Comparison of ENCODE assay signal across 2 worm cellular contexts in the genomic region with DNA sequence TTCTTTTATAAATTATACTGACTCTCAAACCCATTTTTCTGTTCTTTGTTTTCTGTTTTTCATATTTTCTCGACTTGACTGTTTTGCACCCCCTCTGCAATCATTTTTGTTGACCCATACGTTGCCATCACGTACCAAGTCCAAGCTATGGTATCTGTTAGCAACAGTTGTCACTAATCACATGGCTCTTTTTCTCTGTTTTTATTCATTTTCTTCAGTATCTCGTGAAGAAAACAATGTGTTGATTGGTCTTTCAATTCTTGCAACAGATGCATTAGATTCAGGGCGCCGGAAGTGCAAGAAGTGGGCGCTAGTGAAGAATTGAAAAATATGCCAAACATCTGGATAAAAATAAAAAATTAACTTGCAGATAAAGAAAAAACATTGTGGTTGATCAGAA.
TF ChIP-seq lines count a peak whose summit lies in the region.

No protein-coding gene starts in this region.

TF ChIP-seq in whole organism, L1 larva, 84 proteins besides CTCF, POLR2A, EP300 and RAD21 (continued from another document):
- TF ChIP-seq fkh-8 (tag; optimal IDR thresholded peaks at IDR 0.05; lab: Kevin White, UChicago): no peak
- TF ChIP-seq pax-3 (tag; optimal IDR thresholded peaks at IDR 0.05; lab: Kevin White, UChicago): no peak
- no peak for TF ChIP-seq blmp-1 (tag; optimal IDR thresholded peaks at IDR 0.05; lab: Kevin White, UChicago)
- TF ChIP-seq Y116A8C.19 (tag; optimal IDR thresholded peaks at IDR 0.05; lab: Kevin White, UChicago; ENCODE audit: borderline replicate concordance): no peak
- no peak for TF ChIP-seq lin-35 (GFP tag; optimal IDR thresholded peaks at IDR 0.05; lab: Kevin White, UChicago)
- no peak for TF ChIP-seq ceh-63 (GFP tag; optimal IDR thresholded peaks at IDR 0.05; lab: Kevin White, UChicago)
- TF ChIP-seq mdl-1 (tag; optimal IDR thresholded peaks at IDR 0.05; lab: Kevin White, UChicago): peak in 1 of 2 experiments; percentile 14
- TF ChIP-seq nhr-47 (tag; optimal IDR thresholded peaks at IDR 0.05; lab: Kevin White, UChicago): no peak
- no peak for TF ChIP-seq sup-37 (GFP tag; optimal IDR thresholded peaks at IDR 0.05; lab: Kevin White, UChicago)
- no peak for TF ChIP-seq efl-1 (optimal IDR thresholded peaks at IDR 0.05; lab: Kevin White, UChicago)
- TF ChIP-seq efl-1 (GFP tag; optimal IDR thresholded peaks at IDR 0.05 in 1 of 2; lab: Kevin White, UChicago): no peak
- TF ChIP-seq nhr-11 (tag; optimal IDR thresholded peaks at IDR 0.05; lab: Kevin White, UChicago): no peak
- TF ChIP-seq pag-3 (tag; optimal IDR thresholded peaks at IDR 0.05; lab: Kevin White, UChicago; ENCODE audit: borderline replicate concordance, insufficient read depth): peak; percentile 66
- no peak for TF ChIP-seq ets-5 (GFP tag; IDR thresholded peaks at IDR 0.05; lab: Robert Waterston, UW)
- no peak for TF ChIP-seq ztf-4 (tag; optimal IDR thresholded peaks at IDR 0.05; lab: Kevin White, UChicago)
- no peak for TF ChIP-seq C16A3.4 (tag; optimal IDR thresholded peaks at IDR 0.05; lab: Kevin White, UChicago)
- no peak for TF ChIP-seq xbp-1 (tag; optimal IDR thresholded peaks at IDR 0.05; lab: Kevin White, UChicago)
- TF ChIP-seq hlh-4 (tag; optimal IDR thresholded peaks at IDR 0.05; lab: Kevin White, UChicago): no peak
- no peak for TF ChIP-seq swsn-7 (tag; optimal IDR thresholded peaks at IDR 0.05; lab: Kevin White, UChicago)
- TF ChIP-seq C04F5.9 (tag; optimal IDR thresholded peaks at IDR 0.05; lab: Kevin White, UChicago): no peak
- no peak for TF ChIP-seq zag-1 (tag; optimal IDR thresholded peaks at IDR 0.05; lab: Kevin White, UChicago)
- TF ChIP-seq nhr-12 (tag; optimal IDR thresholded peaks at IDR 0.05; lab: Kevin White, UChicago): no peak
- TF ChIP-seq ceh-8 (GFP tag; optimal IDR thresholded peaks at IDR 0.05; lab: Kevin White, UChicago): no peak
- TF ChIP-seq nhr-237 (tag; optimal IDR thresholded peaks at IDR 0.05; lab: Kevin White, UChicago): no peak
- peak; percentile 78 for TF ChIP-seq lin-14 (GFP tag; optimal IDR thresholded peaks at IDR 0.05; lab: Kevin White, UChicago)
- TF ChIP-seq ces-1 (GFP tag; optimal IDR thresholded peaks at IDR 0.05; lab: Kevin White, UChicago): no peak
- TF ChIP-seq fkh-4 (tag; optimal IDR thresholded peaks at IDR 0.05; lab: Kevin White, UChicago; ENCODE audit: borderline replicate concordance): no peak
- peak; percentile 38 for TF ChIP-seq snu-23 (GFP tag; optimal IDR thresholded peaks at IDR 0.05; lab: Kevin White, UChicago)
- no peak for TF ChIP-seq aha-1 (tag; optimal IDR thresholded peaks at IDR 0.05; lab: Kevin White, UChicago)
- no peak for TF ChIP-seq C34B4.2 (tag; optimal IDR thresholded peaks at IDR 0.05; lab: Kevin White, UChicago)
- no peak for TF ChIP-seq nhr-77 (tag; optimal IDR thresholded peaks at IDR 0.05; lab: Kevin White, UChicago)
- no peak for TF ChIP-seq nhr-76 (tag; optimal IDR thresholded peaks at IDR 0.05; lab: Kevin White, UChicago)
- TF ChIP-seq nhr-28 (tag; optimal IDR thresholded peaks at IDR 0.05; lab: Kevin White, UChicago): no peak
- peak; percentile 48 for TF ChIP-seq nhr-19 (GFP tag; conservative IDR thresholded peaks at IDR 0.05; lab: Robert Waterston, UW)
- no peak for TF ChIP-seq F16B12.6 (tag; optimal IDR thresholded peaks at IDR 0.05; lab: Kevin White, UChicago)
- TF ChIP-seq dsc-1 (tag; optimal IDR thresholded peaks at IDR 0.05; lab: Kevin White, UChicago): peak; percentile 33
- no peak for TF ChIP-seq egl-13 (tag; optimal IDR thresholded peaks at IDR 0.05; lab: Kevin White, UChicago)
- no peak for TF ChIP-seq unc-30 (tag; optimal IDR thresholded peaks at IDR 0.05; lab: Kevin White, UChicago)
- no peak for TF ChIP-seq ztf-11 (tag; optimal IDR thresholded peaks at IDR 0.05; lab: Kevin White, UChicago)
- TF ChIP-seq nhr-20 (tag; optimal IDR thresholded peaks at IDR 0.05; lab: Kevin White, UChicago): no peak
- TF ChIP-seq lin-39 (tag; optimal IDR thresholded peaks at IDR 0.05; lab: Kevin White, UChicago): peak; percentile 85
- TF ChIP-seq lsy-2 (tag; optimal IDR thresholded peaks at IDR 0.05; lab: Kevin White, UChicago): peak; percentile 32 to 60
- no peak for TF ChIP-seq egl-27 (tag; optimal IDR thresholded peaks at IDR 0.05; lab: Kevin White, UChicago)
- no peak for TF ChIP-seq snpc-4 (tag; optimal IDR thresholded peaks at IDR 0.05; lab: Kevin White, UChicago)
- TF ChIP-seq lin-15B (tag; optimal IDR thresholded peaks at IDR 0.05; lab: Kevin White, UChicago): no peak
- TF ChIP-seq rnt-1 (tag; optimal IDR thresholded peaks at IDR 0.05; lab: Kevin White, UChicago): peak; percentile 75
- TF ChIP-seq dpl-1 (GFP tag; optimal IDR thresholded peaks at IDR 0.05; lab: Kevin White, UChicago): no peak
- no peak for TF ChIP-seq vab-15 (tag; optimal IDR thresholded peaks at IDR 0.05; lab: Kevin White, UChicago)
- TF ChIP-seq tlp-1 (tag; optimal IDR thresholded peaks at IDR 0.05; lab: Kevin White, UChicago): no peak
- no peak for TF ChIP-seq alr-1 (tag; optimal IDR thresholded peaks at IDR 0.05; lab: Kevin White, UChicago; ENCODE audit: borderline replicate concordance)
- no peak for TF ChIP-seq hpl-2 (GFP tag; optimal IDR thresholded peaks at IDR 0.05; lab: Kevin White, UChicago)
- TF ChIP-seq sptf-1 (tag; optimal IDR thresholded peaks at IDR 0.05; lab: Kevin White, UChicago): no peak
- TF ChIP-seq grh-1 (GFP tag; IDR thresholded peaks at IDR 0.05; lab: Robert Waterston, UW): no peak
- no peak for TF ChIP-seq efl-3 (GFP tag; optimal IDR thresholded peaks at IDR 0.05; lab: Kevin White, UChicago)
- no peak for TF ChIP-seq ceh-90 (tag; optimal IDR thresholded peaks at IDR 0.05; lab: Kevin White, UChicago)
- no peak for TF ChIP-seq lin-13 (GFP tag; optimal IDR thresholded peaks at IDR 0.05; lab: Kevin White, UChicago)
- peak; percentile 71 for TF ChIP-seq nhr-71 (tag; optimal IDR thresholded peaks at IDR 0.05; lab: Kevin White, UChicago)
- no peak for TF ChIP-seq unc-62 (GFP tag; optimal IDR thresholded peaks at IDR 0.05; lab: Kevin White, UChicago)
- TF ChIP-seq nhr-90 (tag; optimal IDR thresholded peaks at IDR 0.05; lab: Kevin White, UChicago; ENCODE audit: poor library complexity): no peak

TF ChIP-seq in whole organism, L2 larva, 48 proteins besides CTCF, POLR2A, EP300 and RAD21 (continued from another document):
- no peak for TF ChIP-seq dmd-4 (tag; optimal IDR thresholded peaks at IDR 0.05; lab: Kevin White, UChicago)
- TF ChIP-seq Y55F3AM.14 (GFP tag; optimal IDR thresholded peaks at IDR 0.05; lab: Kevin White, UChicago): no peak
- no peak for TF ChIP-seq ztf-11 (tag; optimal IDR thresholded peaks at IDR 0.05; lab: Kevin White, UChicago)
- TF ChIP-seq fos-1 (tag; optimal IDR thresholded peaks at IDR 0.05; lab: Kevin White, UChicago): no peak
- TF ChIP-seq nhr-6 (tag; optimal IDR thresholded peaks at IDR 0.05; lab: Kevin White, UChicago): no peak
- TF ChIP-seq lsy-2 (tag; optimal IDR thresholded peaks at IDR 0.05; lab: Kevin White, UChicago): peak in 1 of 2 experiments; percentile 25
- TF ChIP-seq nhr-129 (tag; optimal IDR thresholded peaks at IDR 0.05; lab: Kevin White, UChicago): peak; percentile 35
- no peak for TF ChIP-seq zag-1 (tag; optimal IDR thresholded peaks at IDR 0.05; lab: Kevin White, UChicago)
- no peak for TF ChIP-seq ceh-16 (tag; optimal IDR thresholded peaks at IDR 0.05; lab: Kevin White, UChicago)
- peak; percentile 32 for TF ChIP-seq C34F6.9 (tag; optimal IDR thresholded peaks at IDR 0.05; lab: Kevin White, UChicago)
- TF ChIP-seq F13H6.1 (tag; optimal IDR thresholded peaks at IDR 0.05; lab: Kevin White, UChicago): peak; percentile 28
- TF ChIP-seq R02D3.7 (tag; optimal IDR thresholded peaks at IDR 0.05; lab: Kevin White, UChicago): no peak
- no peak for TF ChIP-seq nhr-25 (tag; optimal IDR thresholded peaks at IDR 0.05; lab: Kevin White, UChicago)
